Fruit fly (Drosophila melanogaster) whole organism, embryonic: ENCODE data around the gene CG9782.
A peak's percentile ranks its signal among the peaks of the same experiment; 100 is the strongest.

Experiments used
- Ada2b ChIP-seq: fragments of 200-800 bp; sonication (Bioruptor generic); IDR thresholded peaks from 2 replicates; pipeline ENCODE4 v1.3.6; 2022; ENCODE audit warnings: missing biosample characterization, missing genetic modification characterization
- CG10274 ChIP-seq: fragments of 200-800 bp; sonication (Bioruptor generic); optimal IDR thresholded peaks from 3 replicates; lab custom pipeline; 2017; ENCODE audit warnings: missing biosample characterization, mild to moderate bottlenecking, missing genetic modification characterization
- CG10565 ChIP-seq: fragments of 200-800 bp; sonication (Bioruptor generic); optimal IDR thresholded peaks from 3 replicates; lab custom pipeline; 2016; ENCODE audit warnings: missing biosample characterization, mild to moderate bottlenecking, missing genetic modification characterization
- CG10979 ChIP-seq: fragments of 200-800 bp; sonication (Bioruptor generic); optimal IDR thresholded peaks from 2 replicates; lab custom pipeline; 2018; ENCODE audit warnings: missing biosample characterization, mild to moderate bottlenecking, missing genetic modification characterization, moderate library complexity
- CG1233 ChIP-seq: fragments of 200-800 bp; sonication (Bioruptor generic); optimal IDR thresholded peaks from 4 replicates; lab custom pipeline; 2018; ENCODE audit warnings: missing biosample characterization, mild to moderate bottlenecking, missing genetic modification characterization
- CG12769 ChIP-seq: fragments of 200-800 bp; sonication (Bioruptor generic); optimal IDR thresholded peaks from 2 replicates; lab custom pipeline; 2019; ENCODE audit warnings: missing biosample characterization, mild to moderate bottlenecking, missing genetic modification characterization, moderate library complexity
- CG13287 ChIP-seq: fragments of 200-800 bp; sonication (Bioruptor generic); IDR thresholded peaks from 2 replicates; pipeline ENCODE4 v1.3.6; 2022; ENCODE audit warnings: missing biosample characterization, missing genetic modification characterization; ENCODE audit not compliant: partially characterized antibody
- CG14050 ChIP-seq: fragments of 200-800 bp; sonication (Bioruptor generic); IDR thresholded peaks from 3 replicates; pipeline ENCODE4 v1.3.6; 2022; ENCODE audit warnings: missing biosample characterization, missing genetic modification characterization
- CG14860 ChIP-seq: fragments of 200-800 bp; sonication (Bioruptor generic); IDR thresholded peaks from 3 replicates; pipeline ENCODE4 v1.3.6; 2022; ENCODE audit warnings: missing biosample characterization, missing genetic modification characterization; ENCODE audit not compliant: partially characterized antibody
- CG16813 ChIP-seq: fragments of 200-800 bp; sonication (Bioruptor generic); IDR thresholded peaks from 3 replicates; pipeline ENCODE4 v1.3.6; 2022; ENCODE audit warnings: missing biosample characterization, missing genetic modification characterization; ENCODE audit not compliant: partially characterized antibody
- CG17186 ChIP-seq: fragments of 200-800 bp; sonication (Bioruptor generic); optimal IDR thresholded peaks from 3 replicates; lab custom pipeline; 2017; ENCODE audit warnings: missing biosample characterization, missing genetic modification reagents, missing genetic modification characterization
- CG17328 ChIP-seq: fragments of 200-800 bp; sonication (Bioruptor generic); IDR thresholded peaks from 2 replicates; pipeline ENCODE4 v1.3.6; 2022; ENCODE audit warnings: missing biosample characterization, missing genetic modification characterization
- CG18764 ChIP-seq: fragments of 200-800 bp; sonication (Bioruptor generic); optimal IDR thresholded peaks from 3 replicates; lab custom pipeline; 2016; ENCODE audit warnings: missing biosample characterization, missing genetic modification characterization
- CG2199 ChIP-seq: fragments of 200-800 bp; sonication (Bioruptor generic); IDR thresholded peaks from 3 replicates; pipeline ENCODE4 v1.3.6; 2022; ENCODE audit warnings: missing biosample characterization, missing genetic modification characterization
- CG2202 ChIP-seq: fragments of 200-800 bp; sonication (Bioruptor generic); optimal IDR thresholded peaks from 2 replicates; lab custom pipeline; 2018; ENCODE audit warnings: missing biosample characterization, mild to moderate bottlenecking, missing genetic modification characterization
- CG3163 ChIP-seq: fragments of 200-800 bp; sonication (Bioruptor generic); optimal IDR thresholded peaks from 3 replicates; lab custom pipeline; 2016; ENCODE audit warnings: missing biosample characterization, missing genetic modification characterization
- CG32767 ChIP-seq: fragments of 200-800 bp; sonication (Bioruptor generic); IDR thresholded peaks from 2 replicates; pipeline ENCODE4 v1.3.6; 2022; ENCODE audit warnings: missing biosample characterization, missing genetic modification characterization
- CG33557 ChIP-seq: fragments of 200-800 bp; sonication (Bioruptor generic); optimal IDR thresholded peaks from 2 replicates; lab custom pipeline; 2019; ENCODE audit warnings: missing biosample characterization, mild to moderate bottlenecking, missing genetic modification characterization, moderate library complexity
- CG4282 ChIP-seq: fragments of 200-800 bp; sonication (Bioruptor generic); optimal IDR thresholded peaks from 2 replicates; lab custom pipeline; 2016; ENCODE audit warnings: missing biosample characterization, missing genetic modification characterization
- Chrac-16 ChIP-seq: fragments of 200-800 bp; sonication (Bioruptor generic); optimal IDR thresholded peaks from 3 replicates; lab custom pipeline; 2016; ENCODE audit warnings: missing biosample characterization, missing genetic modification characterization
- Dfd ChIP-seq, 2 experiments: fragments of >200 bp; optimal IDR thresholded peaks; 2 replicates each; lab custom pipeline; 2017; ENCODE audit warnings: missing biosample characterization in 2 of 2, missing genetic modification characterization in 2 of 2
- E2f1 ChIP-seq: fragments of 200-800 bp; sonication (Bioruptor generic); IDR thresholded peaks from 2 replicates; pipeline ENCODE4 v1.3.6; 2022; ENCODE audit warnings: missing biosample characterization, missing genetic modification characterization
- Lim3 ChIP-seq: fragments of 200-800 bp; sonication (Bioruptor generic); IDR thresholded peaks from 2 replicates; pipeline ENCODE4 v1.3.6; 2022; ENCODE audit warnings: missing biosample characterization, missing genetic modification characterization
- NFAT ChIP-seq: fragments of 200-800 bp; sonication (Bioruptor generic); IDR thresholded peaks from 2 replicates; pipeline ENCODE4 v1.3.6; 2022; ENCODE audit warnings: missing biosample characterization, missing genetic modification characterization
- Scr ChIP-seq: fragments of 200-800 bp; sonication (Bioruptor generic); IDR thresholded peaks from 2 replicates; pipeline ENCODE4 v1.3.6; 2022; ENCODE audit warnings: missing biosample characterization, missing genetic modification characterization; ENCODE audit not compliant: partially characterized antibody
- Vsx1 ChIP-seq: fragments of 200-800 bp; sonication (Bioruptor generic); optimal IDR thresholded peaks from 2 replicates; lab custom pipeline; 2017; ENCODE audit warnings: missing biosample characterization, mild to moderate bottlenecking, missing genetic modification characterization, missing genetic modification reagents
- YL-1 ChIP-seq: fragments of 200-800 bp; sonication (Bioruptor generic); optimal IDR thresholded peaks from 3 replicates; lab custom pipeline; 2017; ENCODE audit warnings: missing biosample characterization, mild to moderate bottlenecking, missing genetic modification characterization
- cad ChIP-seq: fragments of >200 bp; optimal IDR thresholded peaks from 2 replicates; lab custom pipeline; 2017; ENCODE audit warnings: missing biosample characterization, missing genetic modification characterization
- crc ChIP-seq: fragments of 200-800 bp; sonication (Bioruptor generic); optimal IDR thresholded peaks from 2 replicates; lab custom pipeline; 2016; ENCODE audit warnings: missing biosample characterization, missing genetic modification characterization
- croc ChIP-seq: fragments of 200-800 bp; sonication (Bioruptor generic); conservative IDR thresholded peaks from 3 replicates; pipeline ENCODE4 v1.3.6; 2022; ENCODE audit warnings: missing biosample characterization, missing genetic modification characterization
- danr ChIP-seq: fragments of 200-800 bp; sonication (Bioruptor generic); IDR thresholded peaks from 2 replicates; pipeline ENCODE4 v1.3.6; 2022; ENCODE audit warnings: missing biosample characterization, missing genetic modification characterization
- dpn ChIP-seq, 2 experiments: fragments of 200-800 bp; sonication (Bioruptor generic); optimal IDR thresholded peaks; 3 replicates each; lab custom pipeline; 2016; ENCODE audit warnings: missing biosample characterization in 2 of 2, missing genetic modification characterization in 2 of 2
- en ChIP-seq: fragments of 200-800 bp; sonication (Bioruptor generic); optimal IDR thresholded peaks from 2 replicates; lab custom pipeline; 2016; ENCODE audit warnings: missing biosample characterization, missing genetic modification characterization
- eve ChIP-seq, 2 experiments: fragments of >200 bp; optimal IDR thresholded peaks; 2 replicates each; lab custom pipeline; 2017; ENCODE audit warnings: missing biosample characterization in 2 of 2, missing genetic modification characterization in 2 of 2
- gem ChIP-seq: fragments of 200-800 bp; sonication (Bioruptor generic); optimal IDR thresholded peaks from 2 replicates; lab custom pipeline; 2019; ENCODE audit warnings: missing biosample characterization, mild to moderate bottlenecking, missing genetic modification characterization, moderate library complexity
- jigr1 ChIP-seq: fragments of 200-800 bp; sonication (Bioruptor generic); IDR thresholded peaks from 3 replicates; pipeline ENCODE4 v1.3.6; 2022; ENCODE audit warnings: missing biosample characterization, missing genetic modification characterization
- ken ChIP-seq: fragments of 200-800 bp; sonication (Bioruptor generic); IDR thresholded peaks from 3 replicates; pipeline ENCODE4 v1.3.6; 2022; ENCODE audit warnings: missing biosample characterization, missing genetic modification characterization
- lilli ChIP-seq: fragments of 200-800 bp; sonication (Bioruptor generic); optimal IDR thresholded peaks from 3 replicates; lab custom pipeline; 2016; ENCODE audit warnings: missing biosample characterization, missing genetic modification characterization
- onecut ChIP-seq: fragments of 200-800 bp; sonication (Bioruptor generic); IDR thresholded peaks from 2 replicates; pipeline ENCODE4 v1.3.6; 2022; ENCODE audit warnings: missing biosample characterization, missing genetic modification characterization
- run ChIP-seq: fragments of 200-800 bp; sonication (Bioruptor generic); optimal IDR thresholded peaks from 3 replicates; lab custom pipeline; 2018; ENCODE audit warnings: missing biosample characterization, mild to moderate bottlenecking, missing genetic modification characterization
- seq ChIP-seq: fragments of 200-800 bp; sonication (Bioruptor generic); IDR thresholded peaks from 2 replicates; pipeline ENCODE4 v1.3.6; 2022; ENCODE audit warnings: missing biosample characterization, missing genetic modification characterization
- slou ChIP-seq: fragments of 200-800 bp; sonication (Bioruptor generic); optimal IDR thresholded peaks from 3 replicates; lab custom pipeline; 2016; ENCODE audit warnings: missing biosample characterization, missing genetic modification characterization
- sna ChIP-seq: fragments of 200-800 bp; sonication (Bioruptor generic); IDR thresholded peaks from 2 replicates; pipeline ENCODE4 v1.3.6; 2022; ENCODE audit warnings: missing biosample characterization, missing genetic modification characterization; ENCODE audit not compliant: partially characterized antibody
- ssp ChIP-seq: fragments of 200-800 bp; sonication (Bioruptor generic); IDR thresholded peaks from 2 replicates; pipeline ENCODE4 v1.3.6; 2022; ENCODE audit warnings: missing biosample characterization, missing genetic modification characterization
- sug ChIP-seq: fragments of 200-800 bp; optimal IDR thresholded peaks from 2 replicates; lab custom pipeline; 2019; ENCODE audit warnings: missing biosample characterization, mild to moderate bottlenecking, missing genetic modification characterization, moderate library complexity
- tgo ChIP-seq: fragments of 200-800 bp; sonication (Bioruptor generic); IDR thresholded peaks from 3 replicates; pipeline ENCODE4 v1.3.6; 2022; ENCODE audit warnings: missing biosample characterization, missing genetic modification characterization
- trem ChIP-seq: fragments of 200-800 bp; optimal IDR thresholded peaks from 3 replicates; lab custom pipeline; 2019; ENCODE audit warnings: missing biosample characterization, mild to moderate bottlenecking, missing genetic modification characterization, moderate library complexity
- ttk ChIP-seq: fragments of 200-800 bp; sonication (Bioruptor generic); IDR thresholded peaks from 2 replicates; pipeline ENCODE4 v2.1.2; 2022; ENCODE audit warnings: missing biosample characterization, missing genetic modification characterization
- unpg ChIP-seq: fragments of 200-800 bp; sonication (Bioruptor generic); optimal IDR thresholded peaks from 3 replicates; lab custom pipeline; 2018; ENCODE audit warnings: missing biosample characterization, mild to moderate bottlenecking, missing genetic modification characterization, moderate library complexity
- zen2 ChIP-seq: fragments of 200-800 bp; sonication (Bioruptor generic); IDR thresholded peaks from 3 replicates; pipeline ENCODE4 v1.3.6; 2022; ENCODE audit warnings: missing biosample characterization, missing genetic modification characterization; ENCODE audit not compliant: partially characterized antibody
- zfh1 ChIP-seq: fragments of 200-800 bp; sonication (Bioruptor generic); IDR thresholded peaks from 3 replicates; pipeline ENCODE4 v1.3.6; 2022; ENCODE audit warnings: missing biosample characterization, missing genetic modification characterization

The CG9782 gene

DNA sequence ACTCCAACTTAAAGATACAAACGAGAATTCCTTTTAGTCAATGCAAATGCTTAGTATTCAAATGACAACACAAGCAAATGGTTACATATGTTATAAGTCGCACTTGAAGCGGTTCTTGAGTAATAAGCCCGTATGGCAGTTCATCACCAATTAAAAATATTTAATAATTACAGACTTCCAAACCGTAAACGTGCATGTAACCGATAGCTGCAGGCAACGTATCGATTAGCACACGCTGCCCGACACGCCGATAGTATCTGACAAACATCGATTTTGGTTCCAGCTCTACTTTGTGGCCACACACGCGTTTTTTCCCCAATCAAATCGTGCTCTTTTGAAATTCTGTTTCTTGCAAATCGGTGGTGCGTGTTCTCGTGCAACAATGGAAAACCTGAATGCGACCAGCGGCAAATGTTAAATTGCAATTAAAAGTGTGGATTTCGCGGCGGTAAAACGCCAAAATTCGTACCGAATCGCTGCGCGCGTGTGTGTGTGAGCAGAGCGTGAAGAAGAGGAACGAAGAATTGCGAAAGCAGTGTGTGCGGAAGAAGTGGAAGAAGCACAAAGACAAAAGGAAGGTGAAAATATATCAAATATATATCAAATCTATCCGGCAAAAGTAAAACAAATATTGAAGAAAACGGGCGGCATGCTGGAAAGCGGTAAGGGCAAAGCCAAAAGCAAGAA is 22.3 kb downstream of the CG9782 start, which contains the start of the genes CG9784 and Nup153 (continued):
- TF ChIP-seq CG2199 (GFP tag; lab: Robert Waterston, UW) (no peak), unpg (GFP tag; lab: Kevin White, UChicago) (no peak), tgo (GFP tag; lab: Robert Waterston, UW) (no peak), CG14050 (no peak), CG17328 (GFP tag; lab: Robert Waterston, UW) (no peak), onecut (GFP tag; lab: Robert Waterston, UW) (peak; percentile 26; the same call in 1 of the 2 replicates), croc (GFP tag; lab: Robert Waterston, UW) (no peak), E2f1 (no peak), zfh1 (GFP tag; lab: Robert Waterston, UW) (no peak), CG1233 (GFP tag; lab: Kevin White, UChicago) (no peak), sna (GFP tag; lab: Robert Waterston, UW) (peak; percentile 87), Lim3 (GFP tag; lab: Robert Waterston, UW) (no peak), NFAT (peak; percentile 52; the same call in 1 of the 2 replicates), CG12769 (tag; lab: Kevin White, UChicago) (no peak), CG14860 (GFP tag; lab: Robert Waterston, UW) (peak; percentile 94), YL-1 (GFP tag; lab: Kevin White, UChicago) (no peak), crc (GFP tag; lab: Kevin White, UChicago) (no peak), slou (no peak), gem (tag; lab: Kevin White, UChicago) (no peak), CG16813 (peak; percentile 96), Chrac-16 (GFP tag; lab: Kevin White, UChicago) (no peak), CG10274 (GFP tag; lab: Kevin White, UChicago) (no peak), Vsx1 (GFP tag; lab: Kevin White, UChicago) (no peak), run (tag; lab: Kevin White, UChicago) (no peak), en (GFP tag; lab: Kevin White, UChicago) (no peak), CG10979 (no peak), CG2202 (no peak), eve (GFP tag; optimal IDR thresholded peaks at IDR 0.05; lab: Kevin White, UChicago) (no peak), CG10565 (GFP tag; lab: Kevin White, UChicago) (no peak), jigr1 (GFP tag; lab: Robert Waterston, UW) (no peak), Scr (GFP tag; lab: Robert Waterston, UW) (peak; percentile 94), CG17186 (GFP tag; lab: Kevin White, UChicago) (no peak), CG32767 (GFP tag; lab: Robert Waterston, UW) (no peak), CG13287 (peak; percentile 91), dpn (GFP tag; optimal IDR thresholded peaks at IDR 0.05; lab: Kevin White, UChicago) (no peak), CG18764 (GFP tag; lab: Kevin White, UChicago) (no peak), ken (GFP tag; lab: Robert Waterston, UW) (no peak), trem (tag; lab: Kevin White, UChicago) (no peak), danr (GFP tag; lab: Robert Waterston, UW) (no peak), Ada2b (GFP tag; lab: Robert Waterston, UW) (no peak), lilli (GFP tag; lab: Kevin White, UChicago) (no peak), ttk (GFP tag; lab: Robert Waterston, UW) (no peak), CG4282 (GFP tag; lab: Kevin White, UChicago) (no peak), zen2 (GFP tag; lab: Robert Waterston, UW) (peak; percentile 94), cad (no peak), Dfd (GFP tag; optimal IDR thresholded peaks at IDR 0.05; lab: Kevin White, UChicago) (no peak), sug (tag; lab: Kevin White, UChicago) (no peak), seq (no peak), ssp (GFP tag; lab: Robert Waterston, UW) (no peak), CG33557 (no peak), CG3163 (GFP tag; lab: Kevin White, UChicago) (no peak)
